Worm (Caenorhabditis elegans) whole organism, young adult: ENCODE results near the gene spr-3.

ENCODE experiments used
- C17E4.6 ChIP-seq: fragments of 200-800 bp; sonication (Bioruptor generic); IDR thresholded peaks from 2 replicates; pipeline ENCODE4 v1.3.6; 2022; ENCODE audit warnings: missing genetic modification reagents, missing genetic modification characterization, missing compliant biosample characterization
- D2030.7 ChIP-seq: fragments of 200-800 bp; sonication (Bioruptor generic); IDR thresholded peaks from 2 replicates; pipeline ENCODE4 v1.3.6; 2022; ENCODE audit warnings: missing genetic modification reagents, missing genetic modification characterization, missing compliant biosample characterization
- F55B11.4 ChIP-seq: sonication (generic microtip); optimal IDR thresholded peaks from 2 replicates; lab custom pipeline; 2016; ENCODE audit warnings: missing compliant biosample characterization, missing genetic modification characterization, borderline replicate concordance; ENCODE audit not compliant: insufficient read depth
- Y67H2A.10 ChIP-seq: fragments of 200-800 bp; sonication (Bioruptor generic); conservative IDR thresholded peaks from 2 replicates; pipeline ENCODE4 v1.3.6; 2022; ENCODE audit warnings: missing genetic modification reagents, missing genetic modification characterization, missing compliant biosample characterization
- attf-3 ChIP-seq: fragments of 200-800 bp; sonication (Bioruptor generic); conservative IDR thresholded peaks from 2 replicates; pipeline ENCODE4 v1.3.6; 2022; ENCODE audit warnings: missing genetic modification reagents, missing genetic modification characterization, missing compliant biosample characterization
- attf-5 ChIP-seq: fragments of 200-800 bp; sonication (Bioruptor generic); optimal IDR thresholded peaks from 2 replicates; lab custom pipeline; 2018; ENCODE audit warnings: mild to moderate bottlenecking, missing genetic modification characterization, missing compliant biosample characterization
- bed-2 ChIP-seq: fragments of 200-800 bp; sonication (Bioruptor generic); IDR thresholded peaks from 2 replicates; pipeline ENCODE4 v1.3.6; 2022; ENCODE audit warnings: missing genetic modification reagents, missing genetic modification characterization, missing compliant biosample characterization
- cebp-1 ChIP-seq, 2 experiments: fragments of 200-800 bp in 1 of 2; sonication (Bioruptor generic) in 1 of 2; sonication (generic microtip) in 1 of 2; IDR thresholded peaks in 1 of 2; optimal IDR thresholded peaks in 1 of 2; 2 replicates each; pipeline versions ENCODE4 v1.3.6 to Lab custom; 2017 to 2022; ENCODE audit warnings: missing compliant biosample characterization in 2 of 2, missing genetic modification characterization in 2 of 2, mild to moderate bottlenecking in 1 of 2, missing genetic modification reagents in 1 of 2, moderate library complexity in 1 of 2
- ceh-27 ChIP-seq: fragments of 200-800 bp; sonication (Bioruptor generic); optimal IDR thresholded peaks from 2 replicates; lab custom pipeline; 2018; ENCODE audit warnings: mild to moderate bottlenecking, missing genetic modification characterization, moderate library complexity, missing compliant biosample characterization
- chd-7 ChIP-seq: sonication (generic microtip); optimal IDR thresholded peaks from 2 replicates; lab custom pipeline; 2016; ENCODE audit warnings: mild to moderate bottlenecking, missing genetic modification characterization, moderate library complexity, missing compliant biosample characterization
- efl-1 ChIP-seq: fragments of 150-350 bp; optimal IDR thresholded peaks from 2 replicates; lab custom pipeline; 2014; ENCODE audit warnings: missing biosample characterization, missing genetic modification reagents, missing genetic modification characterization
- egl-18 ChIP-seq: fragments of 200-800 bp; sonication (Bioruptor generic); IDR thresholded peaks from 2 replicates; pipeline ENCODE4 v1.3.6; 2022; ENCODE audit warnings: missing genetic modification reagents, missing genetic modification characterization, missing compliant biosample characterization
- egrh-3 ChIP-seq: fragments of 200-800 bp; sonication (Bioruptor generic); IDR thresholded peaks from 2 replicates; pipeline ENCODE4 v1.3.6; 2022; ENCODE audit warnings: missing genetic modification reagents, missing genetic modification characterization, missing compliant biosample characterization
- ekl-4 ChIP-seq: fragments of 200-800 bp; sonication (Bioruptor generic); IDR thresholded peaks from 2 replicates; pipeline ENCODE4 v1.3.6; 2022; ENCODE audit warnings: missing genetic modification reagents, missing genetic modification characterization, missing compliant biosample characterization
- ets-4 ChIP-seq: fragments of 200-800 bp; sonication (Bioruptor generic); optimal IDR thresholded peaks from 2 replicates; lab custom pipeline; 2018; ENCODE audit warnings: mild to moderate bottlenecking, missing genetic modification characterization, missing compliant biosample characterization
- lin-26 ChIP-seq: fragments of 200-800 bp; sonication (Bioruptor generic); IDR thresholded peaks from 2 replicates; pipeline ENCODE4 v1.3.6; 2022; ENCODE audit warnings: missing genetic modification reagents, missing genetic modification characterization, missing compliant biosample characterization
- lin-40 ChIP-seq: sonication (generic microtip); optimal IDR thresholded peaks from 2 replicates; lab custom pipeline; 2016; ENCODE audit warnings: missing genetic modification characterization, mild to moderate bottlenecking, missing compliant biosample characterization, missing genotype, missing genetic modification reagents
- lsl-1 ChIP-seq: fragments of 200-800 bp; sonication (Bioruptor generic); optimal IDR thresholded peaks from 2 replicates; lab custom pipeline; 2018; ENCODE audit warnings: mild to moderate bottlenecking, missing genetic modification characterization, moderate library complexity, missing compliant biosample characterization
- madf-8 ChIP-seq: fragments of 200-800 bp; sonication (Bioruptor generic); conservative IDR thresholded peaks from 2 replicates; pipeline ENCODE4 v1.3.6; 2022; ENCODE audit warnings: missing genetic modification reagents, missing genetic modification characterization, missing compliant biosample characterization
- mel-28 ChIP-seq: sonication (generic microtip); optimal IDR thresholded peaks from 2 replicates; lab custom pipeline; 2016; ENCODE audit warnings: borderline replicate concordance, mild to moderate bottlenecking, missing genetic modification characterization, missing compliant biosample characterization
- mxl-1 ChIP-seq: sonication (generic microtip); optimal IDR thresholded peaks from 2 replicates; lab custom pipeline; 2016; ENCODE audit warnings: missing genetic modification characterization, missing compliant biosample characterization
- nhr-90 ChIP-seq: sonication (generic microtip); optimal IDR thresholded peaks from 2 replicates; lab custom pipeline; 2016; ENCODE audit warnings: missing genotype, mild to moderate bottlenecking, missing genetic modification characterization, missing compliant biosample characterization
- pha-4 ChIP-seq: fragments of 150-350 bp; sonication (generic microtip); optimal IDR thresholded peaks from 2 replicates; lab custom pipeline; 2014; ENCODE audit warnings: missing biosample characterization, missing genetic modification reagents, missing genetic modification characterization
- repo-1 ChIP-seq: sonication (generic microtip); optimal IDR thresholded peaks from 2 replicates; lab custom pipeline; 2017; ENCODE audit warnings: mild to moderate bottlenecking, missing genetic modification characterization, missing compliant biosample characterization
- rpc-1 ChIP-seq, 2 experiments: fragments of 150-350 bp in 1 of 2; sonication (generic microtip) in 1 of 2; optimal IDR thresholded peaks; 2 replicates each; lab custom pipeline; 2014 to 2018; ENCODE audit warnings: missing biosample characterization in 1 of 2, missing genetic modification characterization in 1 of 2, missing genetic modification reagents in 1 of 2, missing genotype in 1 of 2
- sdz-38 ChIP-seq: sonication (generic microtip); optimal IDR thresholded peaks from 2 replicates; lab custom pipeline; 2016; ENCODE audit warnings: missing genotype, missing genetic modification characterization, missing compliant biosample characterization
- tbp1 ChIP-seq: fragments of 200-800 bp; sonication (Bioruptor generic); optimal IDR thresholded peaks from 2 replicates; lab custom pipeline; 2018; ENCODE audit warnings: mild to moderate bottlenecking, missing genetic modification characterization, missing compliant biosample characterization
- tlf-1 ChIP-seq: fragments of 200-800 bp; sonication (Bioruptor generic); optimal IDR thresholded peaks from 2 replicates; lab custom pipeline; 2018; ENCODE audit warnings: mild to moderate bottlenecking, missing genetic modification characterization, missing compliant biosample characterization
- zim-3 ChIP-seq: sonication (generic microtip); optimal IDR thresholded peaks from 2 replicates; lab custom pipeline; 2017; ENCODE audit warnings: mild to moderate bottlenecking, missing genetic modification characterization, moderate library complexity, missing compliant biosample characterization
- ztf-18 ChIP-seq: sonication (generic microtip); optimal IDR thresholded peaks from 2 replicates; lab custom pipeline; 2016; ENCODE audit warnings: missing genotype, mild to moderate bottlenecking, missing genetic modification characterization, missing compliant biosample characterization
- ztf-25 ChIP-seq: fragments of 200-800 bp; sonication (Bioruptor generic); IDR thresholded peaks from 2 replicates; pipeline ENCODE4 v1.3.6; 2022; ENCODE audit warnings: missing genetic modification reagents, missing genetic modification characterization, missing compliant biosample characterization
- ztf-3 ChIP-seq: fragments of 200-800 bp; sonication (Bioruptor generic); optimal IDR thresholded peaks from 2 replicates; lab custom pipeline; 2018; ENCODE audit warnings: mild to moderate bottlenecking, missing genetic modification characterization, missing compliant biosample characterization

The spr-3 gene

DNA sequence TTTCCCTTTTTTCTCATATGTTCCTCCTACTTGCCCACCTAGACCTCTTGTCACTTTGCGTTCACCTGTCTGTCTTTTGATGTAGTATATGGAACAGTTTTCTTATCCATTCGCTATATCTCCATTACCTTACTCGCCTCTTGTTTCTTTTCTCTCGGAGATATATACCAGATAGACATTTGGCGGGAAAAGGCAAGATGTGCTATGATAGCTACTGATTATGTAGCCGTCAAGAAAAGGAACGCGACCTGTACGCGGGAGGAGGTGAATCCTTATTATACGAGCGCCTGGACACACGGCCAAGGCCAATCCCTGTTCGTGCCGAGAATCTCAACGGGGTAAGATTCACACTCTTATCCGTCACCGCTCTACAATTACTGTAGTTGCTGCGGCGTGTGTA lies 39.1 kb downstream of the spr-3 start:
- TF ChIP-seq ztf-25 (GFP tag; lab: Robert Waterston, UW) (no peak), tbp1 (GFP tag; lab: Kevin White, UChicago) (no peak), sdz-38 (tag; lab: Kevin White, UChicago) (no peak), ztf-3 (GFP tag; lab: Kevin White, UChicago) (no peak), ets-4 (GFP tag; lab: Kevin White, UChicago) (no peak), lin-26 (GFP tag; lab: Robert Waterston, UW) (no peak), D2030.7 (GFP tag; lab: Robert Waterston, UW) (no peak), zim-3 (tag; lab: Kevin White, UChicago) (no peak), ekl-4 (GFP tag; lab: Robert Waterston, UW) (no peak), Y67H2A.10 (no peak), F55B11.4 (tag; lab: Kevin White, UChicago) (no peak), repo-1 (tag; lab: Kevin White, UChicago) (no peak), nhr-90 (tag; lab: Kevin White, UChicago) (no peak), attf-5 (GFP tag; lab: Kevin White, UChicago) (no peak), C17E4.6 (GFP tag; lab: Robert Waterston, UW) (no peak), madf-8 (no peak)

DNA sequence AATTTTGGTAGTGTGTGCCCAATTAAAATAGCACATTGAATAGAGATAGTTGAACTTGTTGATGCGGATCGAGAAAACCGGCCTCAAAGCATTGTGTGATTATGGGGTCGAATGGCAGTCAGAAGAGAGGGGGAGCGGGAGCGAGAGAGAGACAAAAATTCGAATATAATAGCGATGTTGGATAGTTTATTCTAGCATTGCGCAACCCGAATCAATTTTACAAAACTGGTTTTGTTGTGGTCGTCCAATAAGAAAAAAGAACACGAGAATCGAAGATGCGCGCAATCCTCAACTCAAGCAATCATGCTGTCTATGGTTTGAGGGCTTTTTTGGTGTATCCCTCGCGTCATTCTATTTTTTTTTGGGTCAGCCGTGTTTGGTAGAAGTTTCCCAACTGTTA lies 39.6 kb downstream of the spr-3 start:
- TF ChIP-seq rpc-1 (optimal IDR thresholded peaks at IDR 0.05; lab: Kevin White, UChicago) (no peak), rpc-1 (tag; optimal IDR thresholded peaks at IDR 0.05; lab: Kevin White, UChicago) (no peak), cebp-1 (GFP tag; IDR thresholded peaks at IDR 0.05; lab: Robert Waterston, UW) (no peak), cebp-1 (tag; optimal IDR thresholded peaks at IDR 0.05; lab: Kevin White, UChicago) (peak; percentile 39), tlf-1 (GFP tag; lab: Kevin White, UChicago) (no peak)

DNA sequence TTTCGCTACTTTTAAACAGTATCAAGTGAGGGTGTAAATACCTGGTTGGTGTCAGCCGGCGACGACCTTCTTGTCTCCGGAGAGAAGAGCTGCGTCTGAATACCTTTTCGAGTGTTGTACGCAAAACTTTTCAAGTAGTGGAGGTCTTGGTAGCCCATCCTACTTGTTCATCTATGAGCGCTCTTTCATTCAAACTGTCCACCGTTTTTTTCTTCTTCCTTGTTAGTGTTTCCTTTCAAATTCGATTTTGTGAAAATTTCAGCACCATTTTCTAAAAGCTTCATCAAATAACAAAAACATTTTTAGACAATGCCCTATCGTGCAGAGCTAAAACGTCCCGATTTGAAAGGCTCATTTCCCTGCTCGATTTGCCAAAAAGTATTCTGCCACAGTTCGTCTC lies 40.5 kb downstream of the spr-3 start, which contains the start of gene ham-2:
TSS of gene ham-2 (plus strand) at position 301 of the 400 bp plus-strand sequence.
- TF ChIP-seq ztf-18 (tag; lab: Kevin White, UChicago) = no peak
- no peak for TF ChIP-seq repo-1 (tag; lab: Kevin White, UChicago)

DNA sequence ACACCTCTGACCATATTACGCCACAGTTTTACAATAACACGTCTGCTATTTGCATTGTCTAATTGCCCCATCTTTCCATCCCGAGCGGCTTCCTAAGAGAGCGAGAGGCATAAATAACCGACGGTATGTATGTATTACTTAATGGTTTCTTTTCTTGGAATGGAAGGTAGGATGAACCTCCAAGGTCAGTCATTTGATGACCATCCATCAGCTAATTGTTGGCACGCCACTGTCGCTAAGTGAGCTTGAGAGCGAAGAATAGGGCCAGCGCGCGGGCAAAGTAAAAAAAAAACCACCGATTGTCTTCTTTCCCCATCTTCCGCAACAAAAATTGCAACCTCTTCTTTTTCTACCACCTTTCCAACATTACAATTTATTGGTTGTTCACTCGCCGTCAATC lies 42.1 kb downstream of the spr-3 start:
- TF ChIP-seq pha-4 (tag; lab: Kevin White, UChicago) (no peak), cebp-1 (GFP tag; IDR thresholded peaks at IDR 0.05; lab: Robert Waterston, UW) (no peak), cebp-1 (tag; optimal IDR thresholded peaks at IDR 0.05; lab: Kevin White, UChicago) (no peak), ceh-27 (GFP tag; lab: Kevin White, UChicago) (no peak), attf-3 (GFP tag; lab: Robert Waterston, UW) (no peak), egl-18 (GFP tag; lab: Robert Waterston, UW) (no peak), chd-7 (no peak), bed-2 (GFP tag; lab: Robert Waterston, UW) (no peak), efl-1 (GFP tag; lab: Kevin White, UChicago) (no peak), egrh-3 (GFP tag; lab: Robert Waterston, UW) (no peak), lin-40 (tag; lab: Kevin White, UChicago) (no peak), mel-28 (tag; lab: Kevin White, UChicago) (no peak)
- TF ChIP-seq, all 124 proteins: peak for 0

DNA sequence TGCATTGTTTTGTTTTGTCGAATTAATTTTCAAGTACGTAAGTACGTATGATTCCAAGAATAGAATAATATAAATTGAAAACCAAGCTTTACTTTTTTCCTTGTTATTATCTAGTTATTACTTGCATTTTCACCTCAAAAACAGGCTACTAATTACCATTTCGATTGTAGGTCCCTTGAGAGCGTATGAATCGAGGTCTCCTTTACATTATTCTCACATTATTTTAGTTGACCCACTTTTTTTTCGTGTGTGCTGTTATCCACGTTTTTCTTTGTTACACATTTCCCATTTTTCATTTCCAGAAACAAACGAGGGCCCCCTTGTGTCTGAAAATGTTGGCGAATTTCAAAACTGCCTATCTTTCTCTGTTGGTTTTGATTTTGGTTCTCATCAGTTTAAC lies 48.0 kb downstream of the spr-3 start, which contains the start of gene C05E11.6:
TSS of gene C05E11.6 (plus strand) at position 301 of the 400 bp plus-strand sequence.
- TF ChIP-seq lsl-1 (GFP tag; lab: Kevin White, UChicago) (no peak), mxl-1 (tag; lab: Kevin White, UChicago) (no peak)
